Worm (Caenorhabditis elegans) whole organism, young adult: ENCODE data around the gene M03A1.3.

Experiments
- F10E7.11 ChIP-seq: sonication (generic microtip); optimal IDR thresholded peaks from 2 replicates; lab custom pipeline; 2017; ENCODE audit warnings: mild to moderate bottlenecking, missing genetic modification characterization, moderate library complexity, missing compliant biosample characterization
- F57C9.4 ChIP-seq: sonication (generic microtip); optimal IDR thresholded peaks from 2 replicates; lab custom pipeline; 2017; ENCODE audit warnings: mild to moderate bottlenecking, missing genetic modification characterization, missing compliant biosample characterization
- cebp-1 ChIP-seq, 2 experiments: fragments of 200-800 bp in 1 of 2; sonication (Bioruptor generic) in 1 of 2; sonication (generic microtip) in 1 of 2; IDR thresholded peaks in 1 of 2; optimal IDR thresholded peaks in 1 of 2; 2 replicates each; pipeline versions ENCODE4 v1.3.6 to Lab custom; 2017 to 2022; ENCODE audit warnings: missing compliant biosample characterization in 2 of 2, missing genetic modification characterization in 2 of 2, mild to moderate bottlenecking in 1 of 2, missing genetic modification reagents in 1 of 2, moderate library complexity in 1 of 2
- hmg-1.2 ChIP-seq: fragments of 200-800 bp; sonication (Bioruptor generic); IDR thresholded peaks from 2 replicates; pipeline ENCODE4 v1.3.6; 2022; ENCODE audit warnings: missing genetic modification reagents, missing genetic modification characterization, missing compliant biosample characterization
- nhr-179 ChIP-seq: sonication (generic microtip); optimal IDR thresholded peaks from 2 replicates; lab custom pipeline; 2016; ENCODE audit warnings: mild to moderate bottlenecking, missing genetic modification characterization, missing compliant biosample characterization
- snpc-1.3 ChIP-seq: sonication (generic microtip); optimal IDR thresholded peaks from 2 replicates; lab custom pipeline; 2017; ENCODE audit warnings: missing genetic modification characterization, mild to moderate bottlenecking, missing compliant biosample characterization, antibody characterized with exemption, moderate library complexity, missing genotype, missing genetic modification reagents; ENCODE audit not compliant: insufficient read depth
- snpc-4 ChIP-seq, 5 experiments: fragments of 150-350 bp in 1 of 5; sonication (generic microtip) in 4 of 5; optimal IDR thresholded peaks; 2 replicates each; lab custom pipeline; 2014 to 2018; ENCODE audit warnings: missing genetic modification characterization in 5 of 5, missing biosample characterization in 3 of 5, antibody characterized with exemption in 2 of 5, mild to moderate bottlenecking in 2 of 5, missing compliant biosample characterization in 2 of 5, missing genotype in 2 of 5, moderate library complexity in 2 of 5, missing genetic modification reagents in 1 of 5
- ztf-18 ChIP-seq: sonication (generic microtip); optimal IDR thresholded peaks from 2 replicates; lab custom pipeline; 2016; ENCODE audit warnings: missing genotype, mild to moderate bottlenecking, missing genetic modification characterization, missing compliant biosample characterization

ce11 chrII:4571112-4571511, 13.5 kb downstream of the M03A1.3 start:
- TF ChIP-seq nhr-179 (tag; lab: Kevin White, UChicago) (no peak), snpc-1.3 (no peak), hmg-1.2 (no peak), snpc-4 (GFP tag; optimal IDR thresholded peaks at IDR 0.05; lab: Kevin White, UChicago) (no peak), snpc-4 (tag; optimal IDR thresholded peaks at IDR 0.05; lab: Kevin White, UChicago) (no peak), F57C9.4 (tag; lab: Kevin White, UChicago) (no peak), ztf-18 (tag; lab: Kevin White, UChicago) (no peak), F10E7.11 (tag; lab: Kevin White, UChicago) (no peak), cebp-1 (GFP tag; IDR thresholded peaks at IDR 0.05; lab: Robert Waterston, UW) (no peak), cebp-1 (tag; optimal IDR thresholded peaks at IDR 0.05; lab: Kevin White, UChicago) (no peak)
